Worm (Caenorhabditis elegans) whole organism, late embryonic: ENCODE results near the gene nsy-1.

ENCODE experiments used
- ceh-48 ChIP-seq: sonication (generic microtip); optimal IDR thresholded peaks from 2 replicates; lab custom pipeline; 2016; ENCODE audit warnings: missing genetic modification characterization, inconsistent platforms, missing compliant biosample characterization
- hlh-30 ChIP-seq: sonication (generic microtip); optimal IDR thresholded peaks from 2 replicates; lab custom pipeline; 2017; ENCODE audit warnings: antibody characterized with exemption, missing genetic modification characterization, missing compliant biosample characterization; ENCODE audit not compliant: insufficient read depth
- unc-86 ChIP-seq: sonication (generic microtip); optimal IDR thresholded peaks from 2 replicates; lab custom pipeline; 2016; ENCODE audit warnings: missing genetic modification characterization, missing compliant biosample characterization
- zip-5 ChIP-seq: sonication (generic microtip); optimal IDR thresholded peaks from 2 replicates; lab custom pipeline; 2016; ENCODE audit warnings: missing genetic modification characterization, missing compliant biosample characterization

ce11 chrII:5055129-5055666 is 32.6 kb downstream of the nsy-1 start, which contains the start of the genes ify-1 and rpl-22:
- TF ChIP-seq zip-5 (tag; lab: Kevin White, UChicago): peak; percentile 3
- peak; percentile 71 for TF ChIP-seq hlh-30 (tag; lab: Kevin White, UChicago)
- TF ChIP-seq unc-86 (tag; lab: Kevin White, UChicago): peak; percentile 61
- TF ChIP-seq ceh-48 (tag; lab: Kevin White, UChicago): peak; percentile 97
